Worm (Caenorhabditis elegans): Measurements from ENCODE around the gene rab-6.1.

ce11 chrIII:8996686-8997085, 9.1 kb downstream of the rab-6.1 start, which contains the start of gene skat-1:
- TF ChIP-seq med-1 (GFP tag; optimal IDR thresholded peaks at IDR 0.05; ENCODE audit: insufficient read depth) (no peak), ztf-23 (GFP tag; IDR thresholded peaks at IDR 0.05) (no peak), ztf-29 (GFP tag; IDR thresholded peaks at IDR 0.05) (no peak), klf-2 (GFP tag; conservative IDR thresholded peaks at IDR 0.05) (no peak), flt-1 (GFP tag; IDR thresholded peaks at IDR 0.05) (no peak), T22C8.4 (GFP tag; IDR thresholded peaks at IDR 0.05) (no peak)

Data from whole organism, midembryonic.